Worm (Caenorhabditis elegans): ENCODE measurements around the gene C05C8.5.
A peak's percentile ranks its signal among the peaks of the same experiment; 100 is the strongest.

C05C8.5 gene

ce11 chrV:7199077-7199476 lies 35.5 kb downstream of the C05C8.5 start:
- no peak for TF ChIP-seq tlf-1 (GFP tag; optimal IDR thresholded peaks at IDR 0.05)
- TF ChIP-seq F57A8.1 (GFP tag; optimal IDR thresholded peaks at IDR 0.05), result no peak
- TF ChIP-seq lin-35 (GFP tag; optimal IDR thresholded peaks at IDR 0.05), result no peak
- peak; percentile 97 for TF ChIP-seq lsl-1 (GFP tag; optimal IDR thresholded peaks at IDR 0.05)
- no peak for TF ChIP-seq bed-2 (GFP tag; IDR thresholded peaks at IDR 0.05)
- peak; percentile 50 for TF ChIP-seq snpc-1.1 (tag; optimal IDR thresholded peaks at IDR 0.05; ENCODE audit: insufficient read depth)
- TF ChIP-seq ceh-91 (GFP tag; IDR thresholded peaks at IDR 0.05), result peak; percentile 51
- 0 out of 2 replicates have a peak, but pooled peaks have one; percentile 14 for TF ChIP-seq hsf-1 (GFP tag; IDR thresholded peaks at IDR 0.05)
- no peak for TF ChIP-seq attf-3 (GFP tag; conservative IDR thresholded peaks at IDR 0.05)
- peak; percentile 89 for TF ChIP-seq xnd-1 (tag; optimal IDR thresholded peaks at IDR 0.05)
- peak; percentile 75 for TF ChIP-seq madf-8 (GFP tag; conservative IDR thresholded peaks at IDR 0.05)
- TF ChIP-seq F57C9.4 (tag; optimal IDR thresholded peaks at IDR 0.05), result no peak
- TF ChIP-seq lin-54 (GFP tag; optimal IDR thresholded peaks at IDR 0.05), result peak; percentile 54
- peak; percentile 90 for TF ChIP-seq madf-3 (GFP tag; IDR thresholded peaks at IDR 0.05)
- peak; percentile 93 for TF ChIP-seq madf-6 (GFP tag; IDR thresholded peaks at IDR 0.05)
- 0 out of 2 replicates have a peak, but pooled peaks have one; percentile 7 for TF ChIP-seq mcd-1 (GFP tag; IDR thresholded peaks at IDR 0.05)
- peak; percentile 31 for TF ChIP-seq tbp1 (GFP tag; optimal IDR thresholded peaks at IDR 0.05)
- no peak for TF ChIP-seq hlh-12 (tag; optimal IDR thresholded peaks at IDR 0.05)
- TF ChIP-seq F33H1.4 (GFP tag; IDR thresholded peaks at IDR 0.05), result peak; percentile 93
- TF ChIP-seq efl-1 (GFP tag; optimal IDR thresholded peaks at IDR 0.05), result peak; percentile 7
- TF ChIP-seq D2030.7 (GFP tag; IDR thresholded peaks at IDR 0.05), result peak; percentile 54; the same call in 1 of the 2 replicates

ce11 chrV:7198403-7198802 lies 36.2 kb downstream of the C05C8.5 start:
- no peak for TF ChIP-seq ceh-27 (GFP tag; optimal IDR thresholded peaks at IDR 0.05)
- no peak for TF ChIP-seq lin-35 (GFP tag; optimal IDR thresholded peaks at IDR 0.05)
- TF ChIP-seq pha-4 (tag; optimal IDR thresholded peaks at IDR 0.05), result peak; percentile 43
- peak; percentile 76 for TF ChIP-seq Y53G8AR.9 (GFP tag; conservative IDR thresholded peaks at IDR 0.05)
- no peak for TF ChIP-seq B0019.2 (GFP tag; conservative IDR thresholded peaks at IDR 0.05)
- TF ChIP-seq F57C9.4 (tag; optimal IDR thresholded peaks at IDR 0.05), result no peak
- TF ChIP-seq dpl-1 (GFP tag; optimal IDR thresholded peaks at IDR 0.05), result no peak
- TF ChIP-seq F52B5.7 (tag; optimal IDR thresholded peaks at IDR 0.05), result peak; percentile 43
- TF ChIP-seq efl-1 (GFP tag; optimal IDR thresholded peaks at IDR 0.05), result no peak
- peak; percentile 93 for TF ChIP-seq madf-3 (GFP tag; IDR thresholded peaks at IDR 0.05)
- TF ChIP-seq sptf-2 (GFP tag; optimal IDR thresholded peaks at IDR 0.05), result no peak
- TF ChIP-seq snpc-4 (GFP tag; optimal IDR thresholded peaks at IDR 0.05), result no peak
- peak in 2 of 4 experiments; percentile 6 to 46 for TF ChIP-seq snpc-4 (tag; optimal IDR thresholded peaks at IDR 0.05)
- TF ChIP-seq chd-7 (tag; optimal IDR thresholded peaks at IDR 0.05), result peak; percentile 43
- no peak for TF ChIP-seq rec-8 (tag; optimal IDR thresholded peaks at IDR 0.05)
- peak; percentile 67; the same call in 1 of the 2 replicates for TF ChIP-seq madf-6 (GFP tag; IDR thresholded peaks at IDR 0.05)
- TF ChIP-seq ztf-22 (GFP tag; optimal IDR thresholded peaks at IDR 0.05), result peak; percentile 4
- peak; percentile 72 for TF ChIP-seq ekl-4 (GFP tag; IDR thresholded peaks at IDR 0.05)
- TF ChIP-seq hmg-20 (GFP tag; IDR thresholded peaks at IDR 0.05), result 0 out of 2 replicates have a peak, but pooled peaks have one; percentile 48
- no peak for TF ChIP-seq T07F8.4 (tag; optimal IDR thresholded peaks at IDR 0.05)
- TF ChIP-seq him-1 (tag; optimal IDR thresholded peaks at IDR 0.05), result peak; percentile 76
- TF ChIP-seq ceh-79 (tag; optimal IDR thresholded peaks at IDR 0.05), result no peak
- TF ChIP-seq ZK185.1 (tag; optimal IDR thresholded peaks at IDR 0.05; ENCODE audit: poor library complexity, severe bottlenecking), result peak; percentile 8
- TF ChIP-seq nhr-179 (tag; optimal IDR thresholded peaks at IDR 0.05), result no peak
- no peak for TF ChIP-seq ztf-18 (tag; optimal IDR thresholded peaks at IDR 0.05)
- no peak for TF ChIP-seq F39B2.1 (GFP tag; IDR thresholded peaks at IDR 0.05)
- 0 out of 2 replicates have a peak, but pooled peaks have one; percentile 54 for TF ChIP-seq Y56A3A.18 (GFP tag; IDR thresholded peaks at IDR 0.05)
- TF ChIP-seq nhr-120 (GFP tag; IDR thresholded peaks at IDR 0.05), result no peak
- no peak for TF ChIP-seq F37B4.10 (GFP tag; IDR thresholded peaks at IDR 0.05)
- TF ChIP-seq attf-5 (GFP tag; optimal IDR thresholded peaks at IDR 0.05), result peak; percentile 41
- peak; percentile 71 for TF ChIP-seq tlf-1 (GFP tag; optimal IDR thresholded peaks at IDR 0.05)
- TF ChIP-seq dox-1 (GFP tag; IDR thresholded peaks at IDR 0.05), result no peak; the same call in 1 of the 2 replicates

All from whole organism, young adult.